Fruit fly (Drosophila melanogaster) whole organism, wandering third instar larva: Measurements from ENCODE around the gene LManVI.

Source experiments
- Abd-B ChIP-seq: fragments of >200 bp; optimal IDR thresholded peaks from 2 replicates; lab custom pipeline; 2017; ENCODE audit warnings: missing biosample characterization, missing genetic modification characterization
- CG32264 ChIP-seq: fragments of 200-800 bp; sonication (Bioruptor generic); optimal IDR thresholded peaks from 2 replicates; lab custom pipeline; 2016; ENCODE audit warnings: missing biosample characterization, missing genetic modification characterization
- CG9705 ChIP-seq: fragments of 200-800 bp; sonication (Bioruptor generic); optimal IDR thresholded peaks from 2 replicates; lab custom pipeline; 2018; ENCODE audit warnings: missing biosample characterization, mild to moderate bottlenecking, missing genetic modification characterization
- CrebA ChIP-seq: fragments of 200-800 bp; sonication (Bioruptor generic); optimal IDR thresholded peaks from 2 replicates; lab custom pipeline; 2016; ENCODE audit warnings: missing biosample characterization, mild to moderate bottlenecking, missing genetic modification characterization, borderline replicate concordance
- Dfd ChIP-seq: fragments of >200 bp; optimal IDR thresholded peaks from 2 replicates; lab custom pipeline; 2017; ENCODE audit warnings: missing biosample characterization, missing genetic modification characterization
- Dif ChIP-seq: fragments of 200-275, 200-300 bp; sonication (Bioruptor generic); optimal IDR thresholded peaks from 2 replicates; lab custom pipeline; 2018; ENCODE audit warnings: missing biosample characterization, missing genetic modification characterization; ENCODE audit not compliant: partially characterized antibody
- GATAd ChIP-seq: sonication (Bioruptor generic); optimal IDR thresholded peaks from 2 replicates; lab custom pipeline; 2016; ENCODE audit warnings: missing biosample characterization, missing genetic modification characterization
- HLH106 ChIP-seq: fragments of 200-800 bp; optimal IDR thresholded peaks from 3 replicates; lab custom pipeline; 2019; ENCODE audit warnings: missing biosample characterization, mild to moderate bottlenecking, missing genetic modification characterization, moderate library complexity
- Hnf4 ChIP-seq: fragments of 200-800 bp; sonication (Bioruptor generic); optimal IDR thresholded peaks from 2 replicates; lab custom pipeline; 2016; ENCODE audit warnings: missing biosample characterization, mild to moderate bottlenecking, missing genetic modification characterization
- Hr78 ChIP-seq: fragments of >200 bp; optimal IDR thresholded peaks from 2 replicates; lab custom pipeline; 2017; ENCODE audit warnings: missing biosample characterization, missing genetic modification characterization
- Hr83 ChIP-seq: fragments of 200-300 bp; sonication (Bioruptor generic); optimal IDR thresholded peaks from 2 replicates; lab custom pipeline; 2016; ENCODE audit warnings: missing biosample characterization, mild to moderate bottlenecking, missing genetic modification characterization, moderate library complexity; ENCODE audit not compliant: poor library complexity, severe bottlenecking
- Jra ChIP-seq: sonication (Bioruptor generic); optimal IDR thresholded peaks from 2 replicates; lab custom pipeline; 2016; ENCODE audit warnings: missing biosample characterization, missing genetic modification characterization
- Mio ChIP-seq: sonication (Bioruptor generic); optimal IDR thresholded peaks from 2 replicates; lab custom pipeline; 2016; ENCODE audit warnings: missing biosample characterization, missing genetic modification characterization
- Myc ChIP-seq: fragments of >200 bp; optimal IDR thresholded peaks from 2 replicates; lab custom pipeline; 2017
- N ChIP-seq: fragments of >200 bp; optimal IDR thresholded peaks from 2 replicates; lab custom pipeline; 2018; ENCODE audit warnings: missing biosample characterization, missing external identifiers, missing genetic modification characterization
- OdsH ChIP-seq: fragments of 200-800 bp; sonication (Bioruptor generic); optimal IDR thresholded peaks from 2 replicates; lab custom pipeline; 2016; ENCODE audit warnings: missing biosample characterization, mild to moderate bottlenecking, missing genetic modification characterization
- Rel ChIP-seq, 2 experiments: fragments of 200-800 bp; sonication (Bioruptor generic) in 1 of 2; optimal IDR thresholded peaks; 2 replicates in 1 of 2; 3 replicates in 1 of 2; lab custom pipeline; 2016 to 2019; ENCODE audit warnings: mild to moderate bottlenecking in 2 of 2, missing biosample characterization in 2 of 2, missing genetic modification characterization in 2 of 2, moderate library complexity in 1 of 2
- Sp1 ChIP-seq: fragments of 200-800 bp; sonication (Bioruptor generic); optimal IDR thresholded peaks from 3 replicates; lab custom pipeline; 2019; ENCODE audit warnings: missing biosample characterization, mild to moderate bottlenecking, missing genetic modification characterization, moderate library complexity
- Vsx2 ChIP-seq: fragments of 200-300, 225-300 bp; sonication (Bioruptor generic); optimal IDR thresholded peaks from 2 replicates; lab custom pipeline; 2018; ENCODE audit warnings: missing biosample characterization, missing genetic modification characterization; ENCODE audit not compliant: partially characterized antibody
- br ChIP-seq: fragments of 200-800 bp; sonication (Bioruptor generic); optimal IDR thresholded peaks from 2 replicates; lab custom pipeline; 2016; ENCODE audit warnings: missing biosample characterization, missing genetic modification characterization
- brk ChIP-seq: fragments of 200-800 bp; sonication (Bioruptor generic); optimal IDR thresholded peaks from 2 replicates; lab custom pipeline; 2016; ENCODE audit warnings: missing biosample characterization, mild to moderate bottlenecking, missing genetic modification characterization
- dl ChIP-seq, 2 experiments: fragments of 175-275, 200-275 bp in 1 of 2; fragments of 200-275 bp in 1 of 2; sonication (Bioruptor generic); optimal IDR thresholded peaks; lab custom pipeline; 2018; ENCODE audit warnings: mild to moderate bottlenecking in 2 of 2, missing biosample characterization in 2 of 2, missing genetic modification characterization in 2 of 2, moderate library complexity in 2 of 2; ENCODE audit not compliant: partially characterized antibody in 2 of 2, insufficient read depth in 1 of 2
- dmrt93B ChIP-seq: fragments of 200-800 bp; sonication (Bioruptor generic); optimal IDR thresholded peaks from 2 replicates; lab custom pipeline; 2018; ENCODE audit warnings: missing biosample characterization, mild to moderate bottlenecking, missing genetic modification characterization
- dsf ChIP-seq: sonication (Bioruptor generic); optimal IDR thresholded peaks from 2 replicates; lab custom pipeline; 2016; ENCODE audit warnings: missing biosample characterization, missing genetic modification characterization, borderline replicate concordance
- ey ChIP-seq: fragments of 200-800 bp; sonication (Bioruptor generic); optimal IDR thresholded peaks from 2 replicates; lab custom pipeline; 2016; ENCODE audit warnings: missing biosample characterization, missing genetic modification characterization
- foxo ChIP-seq, 2 experiments: fragments of 200-800 bp; sonication (Bioruptor generic); optimal IDR thresholded peaks; 2 replicates in 1 of 2; 3 replicates in 1 of 2; lab custom pipeline; 2016 to 2017; ENCODE audit warnings: missing biosample characterization in 2 of 2, missing genetic modification characterization in 2 of 2
- fru ChIP-seq: fragments of 200-800 bp; sonication (Bioruptor generic); optimal IDR thresholded peaks from 3 replicates; lab custom pipeline; 2016; ENCODE audit warnings: missing biosample characterization, mild to moderate bottlenecking, missing genetic modification characterization
- h ChIP-seq: fragments of 200-800 bp; sonication (Bioruptor generic); optimal IDR thresholded peaks from 3 replicates; lab custom pipeline; 2016; ENCODE audit warnings: missing biosample characterization, mild to moderate bottlenecking, missing genetic modification characterization
- jim ChIP-seq: fragments of 175-275, 200-325 bp; sonication (Bioruptor generic); optimal IDR thresholded peaks from 2 replicates; lab custom pipeline; 2016; ENCODE audit warnings: missing biosample characterization, mild to moderate bottlenecking, missing genetic modification characterization
- lola ChIP-seq: fragments of >200 bp; optimal IDR thresholded peaks from 2 replicates; lab custom pipeline; 2017; ENCODE audit warnings: missing biosample characterization, missing genetic modification characterization
- pan ChIP-seq: fragments of >200 bp; optimal IDR thresholded peaks from 2 replicates; lab custom pipeline; 2017
- psq ChIP-seq: fragments of 200-800 bp; sonication (Bioruptor generic); optimal IDR thresholded peaks from 3 replicates; lab custom pipeline; 2017; ENCODE audit warnings: missing biosample characterization, mild to moderate bottlenecking, missing genetic modification characterization, moderate library complexity
- rgr ChIP-seq: fragments of 200-800 bp; sonication (Bioruptor generic); optimal IDR thresholded peaks from 3 replicates; lab custom pipeline; 2016; ENCODE audit warnings: missing biosample characterization, mild to moderate bottlenecking, missing genetic modification characterization
- sage ChIP-seq: fragments of 200-800 bp; sonication (Bioruptor generic); optimal IDR thresholded peaks from 2 replicates; lab custom pipeline; 2016; ENCODE audit warnings: missing biosample characterization, mild to moderate bottlenecking, missing genetic modification characterization
- sv ChIP-seq: fragments of 200-800 bp; sonication (Bioruptor generic); optimal IDR thresholded peaks from 3 replicates; lab custom pipeline; 2016; ENCODE audit warnings: missing biosample characterization, missing genetic modification characterization
- tai ChIP-seq: sonication (Bioruptor generic); optimal IDR thresholded peaks from 2 replicates; lab custom pipeline; 2016; ENCODE audit warnings: missing biosample characterization, missing genetic modification characterization
- usp ChIP-seq: fragments of >200 bp; optimal IDR thresholded peaks from 2 replicates; lab custom pipeline; 2017; ENCODE audit warnings: missing biosample characterization, missing genetic modification characterization
- woc ChIP-seq: sonication (Bioruptor generic); optimal IDR thresholded peaks from 2 replicates; lab custom pipeline; 2016; ENCODE audit warnings: missing biosample characterization, mild to moderate bottlenecking, missing genetic modification characterization

The LManVI gene

DNA sequence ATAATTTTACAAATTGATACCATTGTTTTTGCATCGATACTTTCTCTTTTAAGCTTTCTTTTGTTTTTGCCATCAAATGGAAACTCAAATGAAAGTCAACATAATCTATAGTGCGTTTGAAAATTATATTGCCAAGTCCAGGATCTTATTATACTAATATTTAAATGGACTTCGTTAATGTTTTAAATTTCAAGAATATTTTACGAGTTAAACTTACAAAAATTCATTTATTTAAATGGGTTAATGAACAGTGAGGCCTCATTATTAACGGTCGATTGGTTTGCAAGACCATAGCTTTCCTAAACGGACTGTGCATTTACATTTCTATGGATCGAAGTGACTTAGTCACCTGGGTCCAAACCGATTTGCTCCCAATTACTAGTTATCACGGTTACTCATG is 44.7 kb downstream of the LManVI start:
- TF ChIP-seq CrebA: no peak
- TF ChIP-seq Hnf4: peak; percentile 23
- no peak for TF ChIP-seq Dfd (GFP tag; lab: Kevin White, UChicago)
- no peak for TF ChIP-seq dsf (GFP tag; lab: Kevin White, UChicago)
- TF ChIP-seq brk: no peak
- TF ChIP-seq, all 38 proteins: peak for 1

DNA sequence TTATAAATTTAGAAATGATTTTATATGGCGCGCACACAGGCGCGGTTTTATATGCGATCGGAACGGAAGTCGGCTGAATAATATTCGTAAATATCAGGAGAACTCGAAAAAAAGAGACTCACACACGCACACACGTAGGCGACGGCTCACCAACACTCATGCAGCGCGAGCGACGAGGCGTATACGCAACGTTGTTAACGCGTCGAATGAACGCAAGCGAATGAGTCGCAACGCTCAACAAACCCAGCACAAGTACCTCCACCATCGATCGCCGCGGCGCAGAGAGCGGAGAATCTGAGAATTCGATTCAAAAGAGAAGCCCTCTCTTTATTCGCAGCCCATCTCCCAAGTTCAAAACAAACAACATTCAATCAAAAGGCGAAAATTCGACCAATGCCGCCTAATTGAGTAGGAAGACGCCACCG is 45.5 kb downstream of the LManVI start:
- TF ChIP-seq sage (GFP tag; lab: Kevin White, UChicago): no peak
- TF ChIP-seq pan (lab: Kevin White, UChicago): no peak
- no peak for TF ChIP-seq tai (GFP tag; lab: Kevin White, UChicago)
- peak; percentile 56 for TF ChIP-seq OdsH (GFP tag; lab: Kevin White, UChicago)
- peak in 1 of 2 experiments; percentile 38 for TF ChIP-seq foxo (GFP tag; optimal IDR thresholded peaks at IDR 0.05; lab: Kevin White, UChicago)
- peak; percentile 91 for TF ChIP-seq Hr83 (GFP tag; lab: Kevin White, UChicago)
- no peak for TF ChIP-seq Hr78
- TF ChIP-seq lola (GFP tag; lab: Kevin White, UChicago): no peak
- TF ChIP-seq Sp1 (GFP tag; lab: Kevin White, UChicago): peak; percentile 66
- TF ChIP-seq dsf (GFP tag; lab: Kevin White, UChicago): no peak
- peak; percentile 79 for TF ChIP-seq h
- no peak for TF ChIP-seq CG9705
- no peak for TF ChIP-seq Dfd (GFP tag; lab: Kevin White, UChicago)
- peak; percentile 12 for TF ChIP-seq psq (GFP tag; lab: Kevin White, UChicago)
- peak; percentile 66 for TF ChIP-seq Rel (GFP tag; optimal IDR thresholded peaks at IDR 0.05; lab: Kevin White, UChicago)
- TF ChIP-seq Rel (tag; optimal IDR thresholded peaks at IDR 0.05; lab: Kevin White, UChicago): peak; percentile 69
- TF ChIP-seq woc (GFP tag; lab: Kevin White, UChicago): peak; percentile 17
- no peak for TF ChIP-seq ey (GFP tag; lab: Kevin White, UChicago)
- TF ChIP-seq dmrt93B (GFP tag; lab: Kevin White, UChicago): no peak
- TF ChIP-seq rgr (GFP tag; lab: Kevin White, UChicago): peak; percentile 74
- peak; percentile 43 for TF ChIP-seq HLH106
- peak; percentile 62 for TF ChIP-seq fru
- no peak for TF ChIP-seq N (GFP tag; lab: Kevin White, UChicago)
- TF ChIP-seq Jra (GFP tag; lab: Kevin White, UChicago): peak; percentile 85
- peak; percentile 22 for TF ChIP-seq CrebA
- TF ChIP-seq Abd-B (GFP tag; lab: Kevin White, UChicago): no peak
- no peak for TF ChIP-seq Mio (GFP tag; lab: Kevin White, UChicago)
- no peak for TF ChIP-seq Myc (lab: Kevin White, UChicago)
- no peak for TF ChIP-seq GATAd (GFP tag; lab: Kevin White, UChicago)
- TF ChIP-seq usp (GFP tag; lab: Kevin White, UChicago): no peak
- no peak for TF ChIP-seq jim
- peak; percentile 67 for TF ChIP-seq br (GFP tag; lab: Kevin White, UChicago)
- TF ChIP-seq sv (GFP tag; lab: Kevin White, UChicago): no peak
- TF ChIP-seq brk: no peak
- peak; percentile 85 for TF ChIP-seq Hnf4
- TF ChIP-seq dl (GFP tag; optimal IDR thresholded peaks at IDR 0.05; lab: Kevin White, UChicago; ENCODE audit: insufficient read depth in 1 of 2, partially characterized antibody in 2 of 2): peak; percentile 83 to 89
- peak; percentile 82 for TF ChIP-seq Vsx2 (GFP tag; lab: Kevin White, UChicago)
- TF ChIP-seq Dif: peak; percentile 94
- no peak for TF ChIP-seq CG32264 (GFP tag; lab: Kevin White, UChicago)

DNA sequence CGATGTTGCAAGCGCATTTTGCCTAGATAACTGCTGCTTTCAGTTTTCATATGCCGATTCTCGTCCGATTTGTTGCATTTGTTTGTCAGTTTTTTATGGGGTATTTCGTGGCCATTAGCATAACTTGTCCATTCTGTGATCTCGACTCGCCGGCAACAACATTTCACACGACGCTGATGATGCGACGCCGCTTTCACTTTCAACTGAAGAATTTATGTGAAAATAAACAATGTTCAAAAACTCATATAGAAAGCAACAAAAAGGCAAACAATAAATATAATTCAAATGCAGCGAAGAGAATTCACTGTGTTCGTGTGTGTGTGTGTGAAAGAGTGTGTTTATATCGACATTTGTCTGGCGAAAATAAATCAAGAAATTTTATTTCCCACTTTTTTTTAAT is 46.1 kb downstream of the LManVI start:
- TF ChIP-seq dl (GFP tag; optimal IDR thresholded peaks at IDR 0.05; lab: Kevin White, UChicago; ENCODE audit: insufficient read depth in 1 of 2, partially characterized antibody in 2 of 2): no peak
- TF ChIP-seq Abd-B (GFP tag; lab: Kevin White, UChicago): no peak
- no peak for TF ChIP-seq Dif
- TF ChIP-seq ey (GFP tag; lab: Kevin White, UChicago): no peak
- no peak for TF ChIP-seq usp (GFP tag; lab: Kevin White, UChicago)
- TF ChIP-seq, all 38 proteins: peak for 0
